Fruit fly (Drosophila melanogaster): ENCODE measurements around the gene CG33483.

DNA sequence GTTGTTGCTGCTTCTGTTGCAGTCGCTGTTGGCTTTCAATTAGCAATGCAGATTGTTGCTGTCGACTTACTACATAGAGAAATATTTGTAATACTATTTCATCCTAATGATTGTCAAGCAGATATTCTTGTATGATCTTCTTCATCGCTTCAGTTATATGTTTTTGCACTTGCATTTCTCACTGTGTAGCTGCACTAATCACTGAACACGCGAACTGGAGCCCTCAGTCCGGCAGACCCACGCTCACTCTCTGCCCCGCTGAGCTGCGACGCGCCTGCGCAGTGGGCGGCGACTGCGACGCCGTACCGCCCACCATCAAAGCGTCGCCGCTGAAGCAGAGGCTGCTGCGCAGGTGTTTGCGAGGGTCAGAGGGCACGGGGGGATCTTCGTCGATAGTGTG, 27.3 kb downstream of the CG33483 start:
- TF ChIP-seq CTCF (optimal IDR thresholded peaks at IDR 0.05), result no peak
- TF ChIP-seq CG8478 (optimal IDR thresholded peaks at IDR 0.05), result no peak
